Worm (Caenorhabditis elegans) whole organism, early embryonic: ENCODE measurements around the gene C18D11.3.

Source experiments
- B0310.2 ChIP-seq: sonication (generic microtip); optimal IDR thresholded peaks from 2 replicates; lab custom pipeline; 2016; ENCODE audit warnings: mild to moderate bottlenecking, missing genetic modification characterization, missing compliant biosample characterization
- F13C5.2 ChIP-seq: sonication (generic microtip); optimal IDR thresholded peaks from 2 replicates; lab custom pipeline; 2017; ENCODE audit warnings: mild to moderate bottlenecking, missing genetic modification characterization, inconsistent platforms, missing compliant biosample characterization
- aly-1 ChIP-seq: sonication (generic microtip); optimal IDR thresholded peaks from 2 replicates; lab custom pipeline; 2016; ENCODE audit warnings: missing genetic modification characterization, missing compliant biosample characterization
- ama-1 ChIP-seq: fragments of 150-350 bp; optimal IDR thresholded peaks from 2 replicates; lab custom pipeline; 2014
- flt-1 ChIP-seq: fragments of 200-800 bp; sonication (Bioruptor generic); IDR thresholded peaks from 2 replicates; pipeline ENCODE4 v1.3.6; 2022; ENCODE audit warnings: missing genetic modification characterization, missing compliant biosample characterization
- scrt-1 ChIP-seq: fragments of 200-800 bp; sonication (Bioruptor generic); IDR thresholded peaks from 2 replicates; pipeline ENCODE4 v1.3.6; 2022; ENCODE audit warnings: missing genetic modification characterization, missing compliant biosample characterization

DNA sequence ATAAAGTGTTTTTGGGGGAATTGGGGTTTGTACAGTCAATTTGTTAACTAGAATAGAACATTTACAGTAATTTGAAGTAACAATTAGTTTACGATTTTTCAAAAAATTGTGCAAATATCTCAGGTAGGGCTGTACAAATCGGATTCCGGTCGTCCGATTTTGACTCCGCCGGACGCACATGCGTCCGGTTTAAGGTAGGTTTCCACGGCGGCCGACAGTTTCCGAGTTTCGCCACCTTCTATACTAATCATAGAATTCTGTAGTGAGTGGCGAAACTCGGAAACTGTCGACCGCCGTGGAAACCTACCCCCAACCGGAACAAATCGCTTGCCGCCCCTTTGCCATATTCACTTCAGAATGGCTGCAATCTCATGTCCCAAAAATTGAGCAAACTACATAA, 33.8 kb upstream of the C18D11.3 start:
- no peak for TF ChIP-seq F13C5.2
- no peak for TF ChIP-seq B0310.2 (tag; lab: Kevin White, UChicago)
- no peak for TF ChIP-seq ama-1 (lab: Kevin White, UChicago)
- TF ChIP-seq scrt-1 (GFP tag; lab: Robert Waterston, UW): no peak
- TF ChIP-seq flt-1 (GFP tag; lab: Robert Waterston, UW): no peak
- TF ChIP-seq aly-1: no peak
